Fruit fly (Drosophila melanogaster): ENCODE measurements around the gene nkd.

dm6 chr3L:19011174-19011573 lies 34.1 kb downstream of the nkd start:
- no peak for TF ChIP-seq h (optimal IDR thresholded peaks at IDR 0.05)
- TF ChIP-seq ttk (optimal IDR thresholded peaks at IDR 0.05), result no peak
- no peak for TF ChIP-seq Sin3A (optimal IDR thresholded peaks at IDR 0.05)
